Worm (Caenorhabditis elegans): ENCODE results near the gene C17C3.24.

C17C3.24 gene

DNA sequence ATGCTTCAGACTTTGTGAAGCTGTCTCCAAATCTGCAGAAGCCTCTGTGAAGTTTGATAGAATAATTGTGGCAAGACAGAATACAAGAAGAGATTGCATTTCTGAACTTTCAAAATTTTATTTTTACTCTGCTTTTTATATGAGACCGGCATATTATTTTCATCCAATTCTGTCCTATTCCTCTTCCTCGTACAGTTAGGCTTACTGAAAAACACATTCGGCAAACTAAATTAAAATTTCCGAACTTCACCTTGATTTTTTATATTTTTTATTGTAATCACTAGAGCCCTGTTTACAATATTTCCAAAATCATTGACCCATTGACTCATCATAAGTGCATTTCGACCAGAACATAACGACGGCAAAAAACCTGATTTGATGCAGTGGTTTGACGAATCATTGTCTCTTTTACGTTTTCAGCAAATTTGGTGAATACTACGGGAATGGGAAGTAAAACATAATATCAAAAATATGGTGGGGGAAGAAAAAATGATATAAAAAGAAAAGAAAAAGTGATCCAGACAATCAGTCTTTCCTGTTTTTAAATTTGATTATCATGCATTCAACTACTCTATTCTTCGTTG, 43.3 kb downstream of the C17C3.24 start, which contains the start of the genes suex-1 and F12A10.9:
Gene suex-1 (minus strand): TSS at position 101 of the 584 bp plus-strand sequence.
Gene F12A10.9 (plus strand): TSS at position 534 of the 584 bp plus-strand sequence.
- TF ChIP-seq lin-39 (tag; optimal IDR thresholded peaks at IDR 0.05) = no peak
- TF ChIP-seq egl-5 (tag; optimal IDR thresholded peaks at IDR 0.05) = no peak
- no peak for TF ChIP-seq ceh-82 (tag; optimal IDR thresholded peaks at IDR 0.05)
- no peak for TF ChIP-seq mdl-1 (tag; optimal IDR thresholded peaks at IDR 0.05)
- TF ChIP-seq fos-1 (tag; optimal IDR thresholded peaks at IDR 0.05) = no peak

DNA sequence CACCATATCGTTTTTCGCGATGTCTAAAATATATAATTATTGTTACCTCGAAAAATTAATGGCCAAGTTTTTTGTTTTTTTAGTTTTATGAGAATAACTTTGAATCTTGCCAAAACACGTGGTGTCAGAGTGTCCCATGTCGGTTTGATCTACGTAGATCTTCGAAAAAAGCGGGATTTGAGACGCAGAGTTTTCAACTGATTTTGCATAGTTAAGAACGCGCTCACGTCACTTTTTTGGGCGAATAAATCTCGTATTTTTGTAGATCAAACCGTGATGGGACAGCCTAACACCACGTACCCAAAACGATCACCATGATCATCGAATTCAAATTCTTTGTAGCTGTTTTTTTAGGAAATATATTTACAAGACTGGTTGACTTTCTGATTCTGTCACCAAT, 44.0 kb downstream of the C17C3.24 start:
- TF ChIP-seq elt-2 (tag; optimal IDR thresholded peaks at IDR 0.05) (no peak), lin-15B (tag; optimal IDR thresholded peaks at IDR 0.05) (no peak), unc-39 (tag; optimal IDR thresholded peaks at IDR 0.05) (no peak), egl-5 (tag; optimal IDR thresholded peaks at IDR 0.05) (no peak), daf-12 (tag; optimal IDR thresholded peaks at IDR 0.05) (no peak), jun-1 (tag; optimal IDR thresholded peaks at IDR 0.05) (no peak), skn-1 (tag; optimal IDR thresholded peaks at IDR 0.05) (no peak), ceh-28 (tag; optimal IDR thresholded peaks at IDR 0.05) (no peak), lsy-12 (tag; optimal IDR thresholded peaks at IDR 0.05) (no peak), nhr-23 (tag; optimal IDR thresholded peaks at IDR 0.05) (no peak), ceh-82 (tag; optimal IDR thresholded peaks at IDR 0.05) (no peak), mml-1 (tag; optimal IDR thresholded peaks at IDR 0.05) (no peak), fos-1 (tag; optimal IDR thresholded peaks at IDR 0.05) (no peak), eor-1 (tag; optimal IDR thresholded peaks at IDR 0.05) (no peak), ztf-4 (tag; optimal IDR thresholded peaks at IDR 0.05) (no peak), egl-27 (tag; optimal IDR thresholded peaks at IDR 0.05) (no peak), ceh-9 (tag; optimal IDR thresholded peaks at IDR 0.05) (no peak), nhr-11 (tag; optimal IDR thresholded peaks at IDR 0.05) (no peak)

DNA sequence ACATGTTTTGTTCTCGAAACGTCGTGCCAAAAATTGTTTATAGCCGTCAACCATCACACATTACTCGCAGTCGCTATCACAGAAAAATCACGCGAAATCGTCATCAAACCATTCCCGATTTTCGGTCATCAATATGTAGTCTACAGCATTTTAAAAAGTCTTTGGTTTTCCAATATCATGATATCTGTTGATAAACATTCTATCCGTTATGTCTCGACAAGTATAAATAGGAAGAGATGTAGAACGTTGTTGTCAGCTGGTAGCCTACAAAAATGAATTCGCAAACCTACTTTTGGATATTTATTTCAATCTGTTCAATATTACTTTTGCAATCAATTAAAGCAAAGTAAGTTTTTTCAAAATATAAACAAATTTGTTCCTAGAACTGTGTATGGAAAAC, 45.2 kb downstream of the C17C3.24 start, which contains the start of gene F12A10.1:
Gene F12A10.1 (plus strand): TSS at position 166 of the 400 bp plus-strand sequence.
- TF ChIP-seq egl-5 (tag; optimal IDR thresholded peaks at IDR 0.05) = no peak
- TF ChIP-seq ceh-9 (tag; optimal IDR thresholded peaks at IDR 0.05) = no peak
- TF ChIP-seq ztf-4 (tag; optimal IDR thresholded peaks at IDR 0.05) = no peak
- TF ChIP-seq elt-1 (tag; optimal IDR thresholded peaks at IDR 0.05) = no peak
- no peak for TF ChIP-seq elt-2 (tag; optimal IDR thresholded peaks at IDR 0.05)
- TF ChIP-seq lsy-12 (tag; optimal IDR thresholded peaks at IDR 0.05) = no peak
- TF ChIP-seq nhr-23 (tag; optimal IDR thresholded peaks at IDR 0.05) = no peak
- TF ChIP-seq mdl-1 (tag; optimal IDR thresholded peaks at IDR 0.05) = no peak
- TF ChIP-seq lin-39 (tag; optimal IDR thresholded peaks at IDR 0.05) = no peak
- no peak for TF ChIP-seq hmg-11 (tag; optimal IDR thresholded peaks at IDR 0.05)
- no peak for TF ChIP-seq sea-2 (GFP tag; optimal IDR thresholded peaks at IDR 0.05)

DNA sequence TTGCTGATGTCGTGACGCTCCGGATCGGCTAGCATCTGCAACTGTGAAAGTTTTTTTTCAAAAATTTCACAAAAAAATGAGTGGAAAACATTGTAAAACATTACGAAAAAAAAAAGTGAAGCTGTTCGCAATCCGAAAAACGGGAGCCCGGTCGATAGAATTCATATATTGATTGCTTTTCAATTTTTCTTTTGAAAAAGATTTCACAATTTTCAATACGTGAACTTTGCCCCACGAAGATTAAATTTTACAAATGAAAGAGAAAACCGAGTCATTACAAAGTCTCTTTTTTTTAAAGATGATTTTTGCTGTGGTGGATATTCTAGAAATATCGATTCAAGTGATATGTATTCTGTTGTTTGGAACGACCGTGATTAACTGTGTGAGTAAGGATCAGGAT, 47.2 kb downstream of the C17C3.24 start, which contains the start of gene F12A10.6:
Gene F12A10.6 (minus strand): TSS at position 101 of the 400 bp plus-strand sequence.
- TF ChIP-seq fos-1 (tag; optimal IDR thresholded peaks at IDR 0.05) (no peak), egl-5 (tag; optimal IDR thresholded peaks at IDR 0.05) (no peak), pqm-1 (tag; optimal IDR thresholded peaks at IDR 0.05) (no peak), fkh-10 (GFP tag; optimal IDR thresholded peaks at IDR 0.05) (no peak), jun-1 (tag; optimal IDR thresholded peaks at IDR 0.05) (no peak), snpc-4 (tag; optimal IDR thresholded peaks at IDR 0.05) (no peak), nhr-12 (tag; optimal IDR thresholded peaks at IDR 0.05) (no peak), pha-4 (tag; optimal IDR thresholded peaks at IDR 0.05) (no peak), ceh-82 (tag; optimal IDR thresholded peaks at IDR 0.05) (no peak), nhr-25 (tag; optimal IDR thresholded peaks at IDR 0.05) (no peak), ama-1 (optimal IDR thresholded peaks at IDR 0.05) (no peak), lin-15B (tag; optimal IDR thresholded peaks at IDR 0.05) (no peak), nhr-28 (tag; optimal IDR thresholded peaks at IDR 0.05) (no peak), mml-1 (tag; optimal IDR thresholded peaks at IDR 0.05) (no peak), nhr-23 (tag; optimal IDR thresholded peaks at IDR 0.05) (no peak), R02D3.7 (tag; optimal IDR thresholded peaks at IDR 0.05) (no peak), ceh-16 (tag; optimal IDR thresholded peaks at IDR 0.05) (no peak), nhr-77 (tag; optimal IDR thresholded peaks at IDR 0.05) (no peak), nhr-237 (tag; optimal IDR thresholded peaks at IDR 0.05) (no peak), nhr-11 (tag; optimal IDR thresholded peaks at IDR 0.05) (no peak)
